Fruit fly (Drosophila melanogaster) whole organism, prepupa: ENCODE measurements around the gene Sgs3.

Experiments
- Blimp-1 ChIP-seq: fragments of 200-800 bp; sonication (Bioruptor generic); optimal IDR thresholded peaks from 3 replicates; lab custom pipeline; 2017; ENCODE audit warnings: missing biosample characterization, missing genetic modification characterization, mild to moderate bottlenecking, moderate library complexity, missing genetic modification reagents
- CG11294 ChIP-seq: fragments of 200-800 bp; sonication (Bioruptor generic); IDR thresholded peaks from 2 replicates; pipeline ENCODE4 v1.3.6; 2022; ENCODE audit warnings: missing biosample characterization, missing genetic modification characterization
- CG11902 ChIP-seq: fragments of 200-800 bp; sonication (Bioruptor generic); optimal IDR thresholded peaks from 3 replicates; lab custom pipeline; 2016; ENCODE audit warnings: missing biosample characterization, missing genetic modification characterization
- CG15336 ChIP-seq: fragments of 200-800 bp; sonication (Bioruptor generic); IDR thresholded peaks from 2 replicates; pipeline ENCODE4 v1.3.6; 2022; ENCODE audit warnings: missing biosample characterization, missing genetic modification characterization
- CG31627 ChIP-seq: fragments of 200-800 bp; sonication (Bioruptor generic); optimal IDR thresholded peaks from 3 replicates; lab custom pipeline; 2016; ENCODE audit warnings: missing biosample characterization, missing genetic modification characterization
- CG34406 ChIP-seq: fragments of 200-800 bp; sonication (Bioruptor generic); optimal IDR thresholded peaks from 3 replicates; lab custom pipeline; 2016; ENCODE audit warnings: missing biosample characterization, missing genetic modification characterization
- CG3919 ChIP-seq: fragments of 200-800 bp; sonication (Bioruptor generic); optimal IDR thresholded peaks from 3 replicates; lab custom pipeline; 2016; ENCODE audit warnings: missing biosample characterization, missing genetic modification characterization
- CG4318 ChIP-seq: fragments of 200-800 bp; sonication (Bioruptor generic); optimal IDR thresholded peaks from 3 replicates; lab custom pipeline; 2017; ENCODE audit warnings: missing biosample characterization, mild to moderate bottlenecking, missing genetic modification characterization
- CG6792 ChIP-seq: fragments of 200-800 bp; sonication (Bioruptor generic); optimal IDR thresholded peaks from 3 replicates; lab custom pipeline; 2016; ENCODE audit warnings: missing biosample characterization, missing genetic modification characterization
- CG6808 ChIP-seq: fragments of 200-800 bp; sonication (Bioruptor generic); optimal IDR thresholded peaks from 3 replicates; lab custom pipeline; 2017; ENCODE audit warnings: missing biosample characterization, missing genetic modification characterization, mild to moderate bottlenecking, moderate library complexity, missing genetic modification reagents
- CG7368 ChIP-seq: fragments of 200-800 bp; sonication (Bioruptor generic); optimal IDR thresholded peaks from 3 replicates; lab custom pipeline; 2016; ENCODE audit warnings: missing biosample characterization, missing genetic modification characterization
- CG8119 ChIP-seq: fragments of 200-800 bp; sonication (Bioruptor generic); IDR thresholded peaks from 3 replicates; pipeline ENCODE4 v1.3.6; 2022; ENCODE audit warnings: missing biosample characterization, missing genetic modification characterization
- CG8319 ChIP-seq: fragments of 200-800 bp; sonication (Bioruptor generic); optimal IDR thresholded peaks from 3 replicates; lab custom pipeline; 2016; ENCODE audit warnings: missing biosample characterization, missing genetic modification characterization
- CG8632 ChIP-seq: fragments of 200-800 bp; sonication (Bioruptor generic); optimal IDR thresholded peaks from 3 replicates; lab custom pipeline; 2016; ENCODE audit warnings: missing biosample characterization, missing genetic modification characterization
- Eip75B ChIP-seq: fragments of 200-800 bp; sonication (Bioruptor generic); optimal IDR thresholded peaks from 3 replicates; lab custom pipeline; 2016; ENCODE audit warnings: missing biosample characterization, missing genetic modification characterization
- Eip78C ChIP-seq: fragments of 200-800 bp; sonication (Bioruptor generic); peaks from one replicate; lab custom pipeline; 2016; ENCODE audit warnings: missing biosample characterization, missing genetic modification characterization
- Eip93F ChIP-seq: fragments of 200-800 bp; sonication (Bioruptor generic); optimal IDR thresholded peaks from 2 replicates; lab custom pipeline; 2016; ENCODE audit warnings: missing biosample characterization, mild to moderate bottlenecking, missing genetic modification characterization
- Ets21C ChIP-seq: fragments of 200-800 bp; sonication (Bioruptor generic); optimal IDR thresholded peaks from 3 replicates; lab custom pipeline; 2016; ENCODE audit warnings: missing biosample characterization, missing genetic modification characterization
- Ets96B ChIP-seq: fragments of 200-800 bp; optimal IDR thresholded peaks from 2 replicates; lab custom pipeline; 2019; ENCODE audit warnings: missing biosample characterization, mild to moderate bottlenecking, missing genetic modification characterization, moderate library complexity
- Hr38 ChIP-seq: sonication (Bioruptor generic); optimal IDR thresholded peaks from 2 replicates; lab custom pipeline; 2016; ENCODE audit warnings: missing biosample characterization, missing genetic modification characterization
- Hr39 ChIP-seq: fragments of 200-800 bp; sonication (Bioruptor generic); optimal IDR thresholded peaks from 2 replicates; lab custom pipeline; 2016; ENCODE audit warnings: missing biosample characterization, missing genetic modification characterization
- Hr4 ChIP-seq: fragments of 200-800 bp; sonication (Bioruptor generic); optimal IDR thresholded peaks from 3 replicates; lab custom pipeline; 2016; ENCODE audit warnings: missing biosample characterization, missing genetic modification characterization
- Met ChIP-seq: fragments of 200-800 bp; sonication (Bioruptor generic); optimal IDR thresholded peaks from 3 replicates; lab custom pipeline; 2016; ENCODE audit warnings: missing biosample characterization, missing genetic modification characterization
- Smox ChIP-seq: fragments of 200-800 bp; sonication (Bioruptor generic); optimal IDR thresholded peaks from 3 replicates; lab custom pipeline; 2016; ENCODE audit warnings: missing biosample characterization, missing genetic modification characterization
- Sox102F ChIP-seq: fragments of 200-800 bp; sonication (Bioruptor generic); optimal IDR thresholded peaks from 2 replicates; lab custom pipeline; 2016; ENCODE audit warnings: missing biosample characterization, mild to moderate bottlenecking, missing genetic modification characterization
- Sox14 ChIP-seq: fragments of 200-800 bp; sonication (Bioruptor generic); optimal IDR thresholded peaks from 3 replicates; lab custom pipeline; 2016; ENCODE audit warnings: missing biosample characterization, missing genetic modification characterization
- Sox15 ChIP-seq: fragments of 200-800 bp; sonication (Bioruptor generic); optimal IDR thresholded peaks from 3 replicates; lab custom pipeline; 2016; ENCODE audit warnings: missing biosample characterization, missing genetic modification characterization
- achi ChIP-seq: fragments of 200-800 bp; sonication (Bioruptor generic); optimal IDR thresholded peaks from 3 replicates; lab custom pipeline; 2016; ENCODE audit warnings: missing biosample characterization, missing genetic modification characterization
- acj6 ChIP-seq: fragments of 200-800 bp; sonication (Bioruptor generic); optimal IDR thresholded peaks from 3 replicates; lab custom pipeline; 2016; ENCODE audit warnings: missing biosample characterization, missing genetic modification characterization
- cyc ChIP-seq: fragments of 200-800 bp; sonication (Bioruptor generic); optimal IDR thresholded peaks from 3 replicates; lab custom pipeline; 2016; ENCODE audit warnings: missing biosample characterization, missing genetic modification characterization
- dac ChIP-seq: fragments of 200-800 bp; sonication (Bioruptor generic); optimal IDR thresholded peaks from 2 replicates; lab custom pipeline; 2017; ENCODE audit warnings: missing biosample characterization, mild to moderate bottlenecking, missing genetic modification characterization
- dsx ChIP-seq: fragments of 200-800 bp; optimal IDR thresholded peaks from 3 replicates; lab custom pipeline; 2019; ENCODE audit warnings: missing biosample characterization, mild to moderate bottlenecking, missing genetic modification characterization, moderate library complexity; ENCODE audit not compliant: poor library complexity, severe bottlenecking
- esn ChIP-seq: fragments of 200-800 bp; sonication (Bioruptor generic); optimal IDR thresholded peaks from 2 replicates; lab custom pipeline; 2016; ENCODE audit warnings: missing biosample characterization, mild to moderate bottlenecking, missing genetic modification characterization, moderate library complexity
- fd59A ChIP-seq: fragments of 200-800 bp; sonication (Bioruptor generic); optimal IDR thresholded peaks from 2 replicates; lab custom pipeline; 2017; ENCODE audit warnings: missing biosample characterization, mild to moderate bottlenecking, missing genetic modification characterization, missing genetic modification reagents
- fd85E ChIP-seq: fragments of 200-800 bp; sonication (Bioruptor generic); optimal IDR thresholded peaks from 3 replicates; lab custom pipeline; 2016; ENCODE audit warnings: missing biosample characterization, missing genetic modification characterization
- lz ChIP-seq: fragments of 200-800 bp; sonication (Bioruptor generic); optimal IDR thresholded peaks from 3 replicates; lab custom pipeline; 2016; ENCODE audit warnings: missing biosample characterization, missing genetic modification characterization
- net ChIP-seq: fragments of 200-800 bp; sonication (Bioruptor generic); optimal IDR thresholded peaks from 3 replicates; lab custom pipeline; 2016; ENCODE audit warnings: missing biosample characterization, missing genetic modification characterization
- pdm3 ChIP-seq: fragments of 200-800 bp; sonication (Bioruptor generic); optimal IDR thresholded peaks from 3 replicates; lab custom pipeline; 2016; ENCODE audit warnings: missing biosample characterization, missing genetic modification characterization
- salr ChIP-seq, 2 experiments: fragments of 200-800 bp; sonication (Bioruptor generic); optimal IDR thresholded peaks; 3 replicates each; lab custom pipeline; 2016 to 2018; ENCODE audit warnings: missing biosample characterization in 2 of 2, missing genetic modification characterization in 2 of 2, mild to moderate bottlenecking in 1 of 2
- svp ChIP-seq: fragments of 200-800 bp; sonication (Bioruptor generic); peaks from one replicate; lab custom pipeline; 2016; ENCODE audit warnings: missing biosample characterization, missing genetic modification characterization

The Sgs3 gene

dm6 chr3L:11491222-11491873 is 20.7 kb upstream of the Sgs3 start (continued):
- peak; percentile 62 for TF ChIP-seq CG7368 (GFP tag; lab: Kevin White, UChicago)
- TF ChIP-seq Hr39, result peak; percentile 90
- TF ChIP-seq Eip78C (GFP tag; lab: Kevin White, UChicago), result peak; percentile 94
- TF ChIP-seq CG8319 (GFP tag; lab: Kevin White, UChicago), result peak; percentile 71
- peak; percentile 69 for TF ChIP-seq acj6 (GFP tag; lab: Kevin White, UChicago)
- peak; percentile 66 for TF ChIP-seq pdm3 (GFP tag; lab: Kevin White, UChicago)
- TF ChIP-seq lz (GFP tag; lab: Kevin White, UChicago), result peak; percentile 80
- no peak for TF ChIP-seq CG11294
- peak; percentile 7 for TF ChIP-seq fd85E (GFP tag; lab: Kevin White, UChicago)
- TF ChIP-seq CG11902, result peak; percentile 73
- peak; percentile 80 for TF ChIP-seq Smox (GFP tag; lab: Kevin White, UChicago)
- TF ChIP-seq CG6808 (GFP tag; lab: Kevin White, UChicago), result peak; percentile 41
- TF ChIP-seq cyc, result peak; percentile 81
- no peak for TF ChIP-seq Hr38
- TF ChIP-seq Ets21C (GFP tag; lab: Kevin White, UChicago), result peak; percentile 78
- peak in 1 of 2 experiments; percentile 2 for TF ChIP-seq salr (GFP tag; optimal IDR thresholded peaks at IDR 0.05; lab: Kevin White, UChicago)
- TF ChIP-seq CG3919 (GFP tag; lab: Kevin White, UChicago), result peak; percentile 76
- peak; percentile 62 for TF ChIP-seq CG6792 (GFP tag; lab: Kevin White, UChicago)
- TF ChIP-seq net (GFP tag; lab: Kevin White, UChicago), result peak; percentile 56
- TF ChIP-seq CG8632 (GFP tag; lab: Kevin White, UChicago), result peak; percentile 63
- TF ChIP-seq Ets96B (tag; lab: Kevin White, UChicago), result peak; percentile 57
- peak; percentile 64 for TF ChIP-seq CG8119 (GFP tag; lab: Robert Waterston, UW)
- peak; percentile 54 for TF ChIP-seq Blimp-1 (GFP tag; lab: Kevin White, UChicago)
- TF ChIP-seq Sox102F (GFP tag; lab: Kevin White, UChicago), result peak; percentile 72
- peak; percentile 77 for TF ChIP-seq Sox14 (GFP tag; lab: Kevin White, UChicago)
- TF ChIP-seq dsx (GFP tag; lab: Kevin White, UChicago), result peak; percentile 48
- no peak for TF ChIP-seq dac
- peak; percentile 84 for TF ChIP-seq esn (GFP tag; lab: Kevin White, UChicago)
- peak; percentile 71 for TF ChIP-seq achi (GFP tag; lab: Kevin White, UChicago)
- peak; percentile 65 for TF ChIP-seq Eip75B
- TF ChIP-seq CG31627 (GFP tag; lab: Kevin White, UChicago), result peak; percentile 86
- TF ChIP-seq CG4318 (GFP tag; lab: Kevin White, UChicago), result no peak
- peak; percentile 71 for TF ChIP-seq CG34406 (GFP tag; lab: Kevin White, UChicago)
- TF ChIP-seq Sox15, result peak; percentile 62
- peak; percentile 96 for TF ChIP-seq svp (GFP tag; lab: Kevin White, UChicago)
- TF ChIP-seq Met (GFP tag; lab: Kevin White, UChicago), result peak; percentile 84
- peak; percentile 50; the same call in 1 of the 2 replicates for TF ChIP-seq CG15336
- TF ChIP-seq Hr4 (GFP tag; lab: Kevin White, UChicago), result peak; percentile 52
- TF ChIP-seq fd59A (GFP tag; lab: Kevin White, UChicago), result peak; percentile 17

- TF ChIP-seq CG15336 (no peak), Sox15 (no peak), CG31627 (GFP tag; lab: Kevin White, UChicago) (no peak), Eip93F (GFP tag; lab: Kevin White, UChicago) (no peak), CG6808 (GFP tag; lab: Kevin White, UChicago) (no peak), Hr38 (no peak), dac (no peak), CG7368 (GFP tag; lab: Kevin White, UChicago) (no peak), CG6792 (GFP tag; lab: Kevin White, UChicago) (no peak), Smox (GFP tag; lab: Kevin White, UChicago) (no peak), cyc (no peak)
- TF ChIP-seq, all 60 proteins: peak for 0
Observed at dm6 chr3L:11491874-11492268, 20.1 kb upstream of the Sgs3 start.
